Worm (Caenorhabditis elegans) whole organism, young adult: ENCODE measurements around the gene sbsp-1.

Experiments used
- B0035.1 ChIP-seq: sonication (generic microtip); optimal IDR thresholded peaks from 2 replicates; lab custom pipeline; 2016; ENCODE audit warnings: missing genetic modification characterization, mild to moderate bottlenecking, missing compliant biosample characterization, missing genotype, missing genetic modification reagents
- B0261.1 ChIP-seq: sonication (generic microtip); optimal IDR thresholded peaks from 2 replicates; lab custom pipeline; 2016; ENCODE audit warnings: mild to moderate bottlenecking, missing genetic modification characterization, moderate library complexity, missing compliant biosample characterization
- C17E4.6 ChIP-seq: fragments of 200-800 bp; sonication (Bioruptor generic); IDR thresholded peaks from 2 replicates; pipeline ENCODE4 v1.3.6; 2022; ENCODE audit warnings: missing genetic modification reagents, missing genetic modification characterization, missing compliant biosample characterization
- F10E7.11 ChIP-seq: sonication (generic microtip); optimal IDR thresholded peaks from 2 replicates; lab custom pipeline; 2017; ENCODE audit warnings: mild to moderate bottlenecking, missing genetic modification characterization, moderate library complexity, missing compliant biosample characterization
- F33H1.4 ChIP-seq: fragments of 200-800 bp; sonication (Bioruptor generic); IDR thresholded peaks from 2 replicates; pipeline ENCODE4 v1.3.6; 2022; ENCODE audit warnings: missing genetic modification reagents, missing genetic modification characterization, missing compliant biosample characterization
- F55B11.4 ChIP-seq: sonication (generic microtip); optimal IDR thresholded peaks from 2 replicates; lab custom pipeline; 2016; ENCODE audit warnings: missing compliant biosample characterization, missing genetic modification characterization, borderline replicate concordance; ENCODE audit not compliant: insufficient read depth
- F57A8.1 ChIP-seq: fragments of 200-800 bp; sonication (Bioruptor generic); optimal IDR thresholded peaks from 2 replicates; lab custom pipeline; 2018; ENCODE audit warnings: mild to moderate bottlenecking, missing genetic modification characterization, moderate library complexity, missing compliant biosample characterization
- F57C9.4 ChIP-seq: sonication (generic microtip); optimal IDR thresholded peaks from 2 replicates; lab custom pipeline; 2017; ENCODE audit warnings: mild to moderate bottlenecking, missing genetic modification characterization, missing compliant biosample characterization
- K12H6.12 ChIP-seq: fragments of 200-800 bp; sonication (Bioruptor generic); optimal IDR thresholded peaks from 2 replicates; lab custom pipeline; 2018; ENCODE audit warnings: mild to moderate bottlenecking, missing genetic modification characterization, missing compliant biosample characterization
- T26A5.8 ChIP-seq: sonication (generic microtip); optimal IDR thresholded peaks from 2 replicates; lab custom pipeline; 2016; ENCODE audit warnings: missing genetic modification characterization, missing compliant biosample characterization
- Y53G8AR.9 ChIP-seq: fragments of 200-800 bp; sonication (Bioruptor generic); conservative IDR thresholded peaks from 2 replicates; pipeline ENCODE4 v1.3.6; 2022; ENCODE audit warnings: missing genetic modification reagents, missing genetic modification characterization, missing compliant biosample characterization
- Y79H2A.3 ChIP-seq: fragments of 200-800 bp; sonication (Bioruptor generic); conservative IDR thresholded peaks from 2 replicates; pipeline ENCODE4 v1.3.6; 2022; ENCODE audit warnings: missing genetic modification reagents, missing genetic modification characterization, missing compliant biosample characterization
- ZK185.1 ChIP-seq: sonication (generic microtip); optimal IDR thresholded peaks from 2 replicates; lab custom pipeline; 2016; ENCODE audit warnings: mild to moderate bottlenecking, missing genetic modification characterization, missing compliant biosample characterization; ENCODE audit not compliant: poor library complexity, severe bottlenecking
- bed-1 ChIP-seq: fragments of 200-800 bp; sonication (Bioruptor generic); IDR thresholded peaks from 2 replicates; pipeline ENCODE4 v1.3.6; 2022; ENCODE audit warnings: missing genetic modification reagents, missing genetic modification characterization, missing compliant biosample characterization
- bed-2 ChIP-seq: fragments of 200-800 bp; sonication (Bioruptor generic); IDR thresholded peaks from 2 replicates; pipeline ENCODE4 v1.3.6; 2022; ENCODE audit warnings: missing genetic modification reagents, missing genetic modification characterization, missing compliant biosample characterization
- ceh-79 ChIP-seq: sonication (generic microtip); optimal IDR thresholded peaks from 2 replicates; lab custom pipeline; 2017; ENCODE audit warnings: mild to moderate bottlenecking, missing genetic modification characterization, missing compliant biosample characterization
- chd-7 ChIP-seq: sonication (generic microtip); optimal IDR thresholded peaks from 2 replicates; lab custom pipeline; 2016; ENCODE audit warnings: mild to moderate bottlenecking, missing genetic modification characterization, moderate library complexity, missing compliant biosample characterization
- dpl-1 ChIP-seq: fragments of 150-350 bp; optimal IDR thresholded peaks from 2 replicates; lab custom pipeline; 2014; ENCODE audit warnings: missing biosample characterization, missing genetic modification reagents, missing genetic modification characterization
- hlh-12 ChIP-seq: sonication (generic microtip); optimal IDR thresholded peaks from 2 replicates; lab custom pipeline; 2016; ENCODE audit warnings: missing genetic modification characterization, missing compliant biosample characterization
- let-526 ChIP-seq: fragments of 200-800 bp; sonication (Bioruptor generic); IDR thresholded peaks from 2 replicates; pipeline ENCODE4 v1.3.6; 2022; ENCODE audit warnings: missing genetic modification reagents, missing genetic modification characterization, missing compliant biosample characterization
- let-607 ChIP-seq, 2 experiments: fragments of 200-800 bp in 1 of 2; sonication (Bioruptor generic) in 1 of 2; sonication (generic microtip) in 1 of 2; optimal IDR thresholded peaks; 2 replicates each; lab custom pipeline; 2016 to 2018; ENCODE audit warnings: mild to moderate bottlenecking in 2 of 2, missing compliant biosample characterization in 2 of 2, missing genetic modification characterization in 2 of 2, moderate library complexity in 2 of 2, missing genotype in 1 of 2
- lin-26 ChIP-seq: fragments of 200-800 bp; sonication (Bioruptor generic); IDR thresholded peaks from 2 replicates; pipeline ENCODE4 v1.3.6; 2022; ENCODE audit warnings: missing genetic modification reagents, missing genetic modification characterization, missing compliant biosample characterization
- lin-54 ChIP-seq: fragments of 200-800 bp; sonication (Bioruptor generic); optimal IDR thresholded peaks from 2 replicates; lab custom pipeline; 2018; ENCODE audit warnings: mild to moderate bottlenecking, missing genetic modification characterization, missing compliant biosample characterization
- lsy-27 ChIP-seq: sonication (generic microtip); optimal IDR thresholded peaks from 2 replicates; lab custom pipeline; 2017; ENCODE audit warnings: missing genetic modification characterization, mild to moderate bottlenecking, missing compliant biosample characterization, antibody characterized with exemption, missing genotype, borderline replicate concordance; ENCODE audit not compliant: insufficient read depth
- madf-6 ChIP-seq: fragments of 200-800 bp; sonication (Bioruptor generic); IDR thresholded peaks from 2 replicates; pipeline ENCODE4 v1.3.6; 2022; ENCODE audit warnings: missing genetic modification reagents, missing genetic modification characterization, missing compliant biosample characterization
- mes-4 ChIP-seq: sonication (generic microtip); optimal IDR thresholded peaks from 2 replicates; lab custom pipeline; 2016; ENCODE audit warnings: missing genotype, missing genetic modification characterization, missing compliant biosample characterization
- nfya-2 ChIP-seq: fragments of 200-800 bp; sonication (Bioruptor generic); IDR thresholded peaks from 2 replicates; pipeline ENCODE4 v1.3.6; 2022; ENCODE audit warnings: missing genetic modification reagents, missing genetic modification characterization, missing compliant biosample characterization
- nhr-120 ChIP-seq: fragments of 200-800 bp; sonication (Bioruptor generic); IDR thresholded peaks from 2 replicates; pipeline ENCODE4 v1.3.6; 2022; ENCODE audit warnings: missing genetic modification characterization, missing compliant biosample characterization
- nhr-80 ChIP-seq: sonication (generic microtip); optimal IDR thresholded peaks from 2 replicates; lab custom pipeline; 2016; ENCODE audit warnings: missing genetic modification characterization, missing compliant biosample characterization
- nhr-90 ChIP-seq: sonication (generic microtip); optimal IDR thresholded peaks from 2 replicates; lab custom pipeline; 2016; ENCODE audit warnings: missing genotype, mild to moderate bottlenecking, missing genetic modification characterization, missing compliant biosample characterization
- pbrm-1 ChIP-seq: fragments of 200-800 bp; sonication (Bioruptor generic); IDR thresholded peaks from 2 replicates; pipeline ENCODE4 v1.3.6; 2022; ENCODE audit warnings: missing genetic modification reagents, missing genetic modification characterization, missing compliant biosample characterization
- pha-4 ChIP-seq: fragments of 150-350 bp; sonication (generic microtip); optimal IDR thresholded peaks from 2 replicates; lab custom pipeline; 2014; ENCODE audit warnings: missing biosample characterization, missing genetic modification reagents, missing genetic modification characterization
- snpc-1.3 ChIP-seq: sonication (generic microtip); optimal IDR thresholded peaks from 2 replicates; lab custom pipeline; 2017; ENCODE audit warnings: missing genetic modification characterization, mild to moderate bottlenecking, missing compliant biosample characterization, antibody characterized with exemption, moderate library complexity, missing genotype, missing genetic modification reagents; ENCODE audit not compliant: insufficient read depth
- snpc-3.4 ChIP-seq: sonication (generic microtip); optimal IDR thresholded peaks from 2 replicates; lab custom pipeline; 2017; ENCODE audit warnings: missing genetic modification characterization, mild to moderate bottlenecking, missing compliant biosample characterization, antibody characterized with exemption, moderate library complexity, missing genotype, missing genetic modification reagents
- somi-1 ChIP-seq: fragments of 200-800 bp; sonication (Bioruptor generic); optimal IDR thresholded peaks from 2 replicates; lab custom pipeline; 2018; ENCODE audit warnings: mild to moderate bottlenecking, missing genetic modification characterization, missing compliant biosample characterization
- sptf-2 ChIP-seq: fragments of 200-800 bp; sonication (Bioruptor generic); optimal IDR thresholded peaks from 2 replicates; lab custom pipeline; 2018; ENCODE audit warnings: mild to moderate bottlenecking, missing genetic modification characterization, missing compliant biosample characterization
- ztf-18 ChIP-seq: sonication (generic microtip); optimal IDR thresholded peaks from 2 replicates; lab custom pipeline; 2016; ENCODE audit warnings: missing genotype, mild to moderate bottlenecking, missing genetic modification characterization, missing compliant biosample characterization
- ztf-26 ChIP-seq: sonication (generic microtip); optimal IDR thresholded peaks from 2 replicates; lab custom pipeline; 2017; ENCODE audit warnings: missing genetic modification characterization, missing compliant biosample characterization

sbsp-1 gene

DNA sequence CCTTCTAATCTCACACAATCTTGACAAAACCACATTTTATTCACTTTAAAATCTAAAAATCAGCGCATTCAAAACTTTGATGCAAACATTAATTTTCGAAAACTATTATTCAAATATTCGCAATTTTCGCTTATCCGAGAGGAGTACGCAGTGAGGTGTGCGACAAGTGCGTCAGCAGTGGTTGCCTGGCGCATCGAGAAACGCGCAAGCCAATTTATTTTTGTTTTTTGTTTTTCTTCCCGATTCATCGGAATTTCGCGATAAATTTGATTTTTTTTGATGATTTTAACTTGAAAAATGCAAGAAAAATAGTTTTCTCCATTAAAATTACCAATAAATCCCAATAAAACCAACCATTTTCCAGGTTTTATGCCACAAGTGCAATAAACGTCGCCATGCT lies 16.1 kb downstream of the sbsp-1 start, which contains the start of the genes fbxb-85 and hex-3 (continued):
- TF ChIP-seq ztf-18, result peak; percentile 99
- no peak for TF ChIP-seq nhr-90
- no peak for TF ChIP-seq F57A8.1 (GFP tag; lab: Kevin White, UChicago)
- TF ChIP-seq let-607 (tag; optimal IDR thresholded peaks at IDR 0.05; lab: Kevin White, UChicago), result peak; percentile 40 to 67
- peak; percentile 92 for TF ChIP-seq ZK185.1 (tag; lab: Kevin White, UChicago)
- no peak for TF ChIP-seq bed-2
- no peak for TF ChIP-seq B0035.1 (tag; lab: Kevin White, UChicago)
- TF ChIP-seq pbrm-1 (GFP tag; lab: Robert Waterston, UW), result peak; percentile 93
- peak; percentile 48; the same call in 1 of the 2 replicates for TF ChIP-seq lin-26 (GFP tag; lab: Robert Waterston, UW)
- TF ChIP-seq T26A5.8 (tag; lab: Kevin White, UChicago), result no peak
- TF ChIP-seq nhr-80, result peak; percentile 47
- TF ChIP-seq C17E4.6 (GFP tag; lab: Robert Waterston, UW), result peak; percentile 83
- peak; percentile 88 for TF ChIP-seq madf-6
- TF ChIP-seq dpl-1 (GFP tag; lab: Kevin White, UChicago), result peak; percentile 60
- 0 out of 2 replicates have a peak, but pooled peaks have one; percentile 56 for TF ChIP-seq nfya-2 (GFP tag; lab: Robert Waterston, UW)
- no peak for TF ChIP-seq ceh-79 (tag; lab: Kevin White, UChicago)
- peak; percentile 87 for TF ChIP-seq pha-4 (tag; lab: Kevin White, UChicago)
- no peak for TF ChIP-seq chd-7 (tag; lab: Kevin White, UChicago)
- no peak for TF ChIP-seq hlh-12 (tag; lab: Kevin White, UChicago)
- no peak for TF ChIP-seq bed-1 (GFP tag; lab: Robert Waterston, UW)
- peak; percentile 96 for TF ChIP-seq Y53G8AR.9 (GFP tag; lab: Robert Waterston, UW)
- no peak for TF ChIP-seq nhr-120
- TF ChIP-seq snpc-1.3, result peak; percentile 87
- TF ChIP-seq somi-1 (GFP tag; lab: Kevin White, UChicago), result peak; percentile 49
- peak; percentile 95 for TF ChIP-seq lin-54
- no peak for TF ChIP-seq B0261.1
- peak; percentile 78 for TF ChIP-seq F33H1.4 (GFP tag; lab: Robert Waterston, UW)
- TF ChIP-seq F10E7.11, result peak; percentile 67
- no peak for TF ChIP-seq mes-4 (tag; lab: Kevin White, UChicago)
- TF ChIP-seq ztf-26 (tag; lab: Kevin White, UChicago), result peak; percentile 86
- TF ChIP-seq F55B11.4 (tag; lab: Kevin White, UChicago), result no peak
- no peak; the same call in 1 of the 2 replicates for TF ChIP-seq Y79H2A.3 (GFP tag; lab: Robert Waterston, UW)
- peak; percentile 82 for TF ChIP-seq K12H6.12 (tag; lab: Kevin White, UChicago)
- no peak for TF ChIP-seq sptf-2
- TF ChIP-seq lsy-27, result no peak
- TF ChIP-seq let-526 (GFP tag; lab: Robert Waterston, UW), result no peak
- TF ChIP-seq snpc-3.4 (tag; lab: Kevin White, UChicago), result peak; percentile 82
- TF ChIP-seq, all 124 proteins: peak for 75

DNA sequence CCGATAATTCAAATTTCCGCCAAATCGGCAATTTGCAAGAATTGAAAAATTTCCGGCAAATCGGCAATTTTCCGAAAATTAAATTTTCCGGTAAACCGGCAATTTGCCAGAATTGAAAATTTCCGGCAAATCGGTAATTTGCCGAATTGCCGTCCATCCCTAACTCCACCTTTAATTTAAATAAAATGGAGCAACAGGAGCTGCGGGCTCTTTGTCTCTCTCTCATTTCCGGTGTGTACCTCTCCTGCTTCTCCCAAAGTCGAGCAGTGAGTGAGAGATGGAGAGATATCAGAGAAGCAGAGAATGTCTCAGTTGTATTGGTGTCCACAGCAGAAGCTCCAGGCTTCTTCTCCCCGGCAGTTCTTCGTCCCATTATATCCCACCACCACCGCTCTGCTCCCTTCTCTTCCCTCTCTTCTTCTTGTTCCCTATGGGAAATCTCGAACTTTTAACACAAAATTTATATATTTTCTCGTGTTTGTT lies 22.7 kb downstream of the sbsp-1 start, which contains the start of gene Y39A1C.1:
Gene Y39A1C.1 (plus strand): TSS at position 51 of the 483 bp plus-strand sequence.
- TF ChIP-seq B0035.1 (tag; lab: Kevin White, UChicago) (no peak), ztf-18 (no peak), F57C9.4 (tag; lab: Kevin White, UChicago) (no peak)
